Worm (Caenorhabditis elegans) whole organism, late embryonic: ENCODE measurements around the gene F08D12.12.

Experiments used
- F13H6.1 ChIP-seq: sonication (generic microtip); optimal IDR thresholded peaks from 2 replicates; lab custom pipeline; 2016; ENCODE audit warnings: missing genetic modification characterization, missing compliant biosample characterization
- ama-1 ChIP-seq: fragments of 150-350 bp; optimal IDR thresholded peaks from 2 replicates; lab custom pipeline; 2014
- ceh-14 ChIP-seq: sonication (generic microtip); optimal IDR thresholded peaks from 2 replicates; lab custom pipeline; 2016; ENCODE audit warnings: missing genotype, missing genetic modification characterization, missing compliant biosample characterization
- ceh-18 ChIP-seq: sonication (generic microtip); optimal IDR thresholded peaks from 2 replicates; lab custom pipeline; 2016; ENCODE audit warnings: missing genetic modification characterization, missing compliant biosample characterization
- fkh-10 ChIP-seq: fragments of 150-350 bp; optimal IDR thresholded peaks from 2 replicates; lab custom pipeline; 2014; ENCODE audit warnings: missing biosample characterization, missing genetic modification reagents, missing genetic modification characterization
- nfya-1 ChIP-seq: sonication (generic microtip); optimal IDR thresholded peaks from 2 replicates; lab custom pipeline; 2017; ENCODE audit warnings: missing genetic modification characterization, mild to moderate bottlenecking, missing compliant biosample characterization, antibody characterized with exemption, moderate library complexity
- nhr-232 ChIP-seq: sonication (generic microtip); optimal IDR thresholded peaks from 2 replicates; lab custom pipeline; 2016; ENCODE audit warnings: missing genetic modification characterization, missing compliant biosample characterization
- pag-3 ChIP-seq: sonication (generic microtip); optimal IDR thresholded peaks from 2 replicates; lab custom pipeline; 2016; ENCODE audit warnings: missing compliant biosample characterization, missing genetic modification characterization, borderline replicate concordance
- pax-1 ChIP-seq: fragments of 150-350 bp; optimal IDR thresholded peaks from 2 replicates; lab custom pipeline; 2014; ENCODE audit warnings: missing biosample characterization, missing genetic modification characterization
- ttx-3 ChIP-seq: sonication (generic microtip); optimal IDR thresholded peaks from 2 replicates; lab custom pipeline; 2016; ENCODE audit warnings: missing genetic modification reagents, missing genetic modification characterization, missing compliant biosample characterization
- unc-3 ChIP-seq, 2 experiments: fragments of 200-800 bp in 1 of 2; sonication (Bioruptor generic) in 1 of 2; sonication (generic microtip) in 1 of 2; conservative IDR thresholded peaks in 1 of 2; optimal IDR thresholded peaks in 1 of 2; 2 replicates each; pipeline versions ENCODE4 v1.3.6 to Lab custom; 2016 to 2022; ENCODE audit warnings: missing compliant biosample characterization in 2 of 2, missing genetic modification characterization in 2 of 2, missing genetic modification reagents in 1 of 2

- TF ChIP-seq ama-1 (lab: Kevin White, UChicago) = no peak
- no peak for TF ChIP-seq pag-3 (tag; lab: Kevin White, UChicago)
- no peak for TF ChIP-seq pax-1 (tag; lab: Kevin White, UChicago)
- no peak for TF ChIP-seq unc-3 (GFP tag; conservative IDR thresholded peaks at IDR 0.05; lab: Robert Waterston, UW)
- no peak for TF ChIP-seq unc-3 (tag; optimal IDR thresholded peaks at IDR 0.05; lab: Kevin White, UChicago)
- no peak for TF ChIP-seq fkh-10
- no peak for TF ChIP-seq ceh-14
- TF ChIP-seq ceh-18 = no peak
- no peak for TF ChIP-seq ttx-3 (tag; lab: Kevin White, UChicago)
- TF ChIP-seq F13H6.1 (tag; lab: Kevin White, UChicago) = no peak
- TF ChIP-seq nfya-1 = no peak
- no peak for TF ChIP-seq nhr-232 (tag; lab: Kevin White, UChicago)
These were observed 6.1 kb downstream of the F08D12.12 start for ce11 chrII:2780804-2781203.
